Worm (Caenorhabditis elegans): Measurements from ENCODE around the gene crn-2.

DNA sequence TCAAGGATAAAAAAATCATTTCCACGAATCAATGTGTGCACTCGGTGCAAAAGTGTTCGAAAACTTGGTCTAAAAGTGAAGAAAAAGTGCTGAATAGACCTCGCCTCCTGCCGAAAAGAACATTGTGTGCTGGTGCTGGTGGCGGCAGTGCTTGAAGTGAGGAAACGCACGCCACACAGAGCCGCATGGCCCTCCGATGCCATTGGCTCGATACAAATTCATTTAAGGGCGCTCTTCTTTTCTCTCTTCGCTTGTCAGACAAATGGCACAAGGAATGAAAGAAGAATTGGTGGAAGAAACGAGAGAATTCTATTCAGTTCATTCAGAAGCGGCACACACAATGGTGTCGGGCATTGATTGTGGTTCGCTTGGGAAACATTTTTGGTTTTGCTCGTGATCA, 12.1 kb upstream of the crn-2 start:
- TF ChIP-seq elt-3 (tag; optimal IDR thresholded peaks at IDR 0.05) = no peak
- no peak for TF ChIP-seq ztf-4 (tag; optimal IDR thresholded peaks at IDR 0.05)
- no peak for TF ChIP-seq lin-39 (tag; optimal IDR thresholded peaks at IDR 0.05)
- no peak for TF ChIP-seq nhr-6 (tag; optimal IDR thresholded peaks at IDR 0.05)
- TF ChIP-seq skn-1 (tag; optimal IDR thresholded peaks at IDR 0.05) = no peak
- no peak for TF ChIP-seq ztf-1 (GFP tag; conservative IDR thresholded peaks at IDR 0.05)
- TF ChIP-seq nhr-237 (tag; optimal IDR thresholded peaks at IDR 0.05) = no peak
- no peak for TF ChIP-seq nhr-77 (tag; optimal IDR thresholded peaks at IDR 0.05)
